Fruit fly (Drosophila melanogaster) whole organism, embryonic: Measurements from ENCODE around the gene CG34107.

ENCODE experiments used
- Atf3 ChIP-seq: fragments of 200-800 bp; sonication (Bioruptor generic); optimal IDR thresholded peaks from 3 replicates; lab custom pipeline; 2016; ENCODE audit warnings: missing biosample characterization, missing genetic modification characterization
- CG10321 ChIP-seq: fragments of 200-800 bp; sonication (Bioruptor generic); IDR thresholded peaks from 2 replicates; pipeline ENCODE4 v1.3.6; 2022; ENCODE audit warnings: missing biosample characterization, missing genetic modification characterization
- CG11085 ChIP-seq: fragments of 200-800 bp; sonication (Bioruptor generic); IDR thresholded peaks from 2 replicates; pipeline ENCODE4 v1.3.6; 2022; ENCODE audit warnings: missing biosample characterization, missing genetic modification characterization
- CG12299 ChIP-seq: fragments of 200-800 bp; sonication (Bioruptor generic); optimal IDR thresholded peaks from 2 replicates; lab custom pipeline; 2018; ENCODE audit warnings: missing biosample characterization, mild to moderate bottlenecking, missing genetic modification characterization
- CG12659 ChIP-seq: fragments of 200-800 bp; sonication (Bioruptor generic); optimal IDR thresholded peaks from 3 replicates; lab custom pipeline; 2017; ENCODE audit warnings: mild to moderate bottlenecking, missing biosample characterization, missing genetic modification reagents, missing genetic modification characterization
- CG13123 ChIP-seq: fragments of 200-800 bp; sonication (Bioruptor generic); optimal IDR thresholded peaks from 2 replicates; lab custom pipeline; 2016; ENCODE audit warnings: missing biosample characterization, missing genetic modification characterization
- CG13287 ChIP-seq: fragments of 200-800 bp; sonication (Bioruptor generic); IDR thresholded peaks from 2 replicates; pipeline ENCODE4 v1.3.6; 2022; ENCODE audit warnings: missing biosample characterization, missing genetic modification characterization; ENCODE audit not compliant: partially characterized antibody
- CG1529 ChIP-seq: fragments of 200-800 bp; sonication (Bioruptor generic); optimal IDR thresholded peaks from 3 replicates; lab custom pipeline; 2018; ENCODE audit warnings: missing biosample characterization, missing genetic modification characterization
- CG15601 ChIP-seq: fragments of 200-800 bp; sonication (Bioruptor generic); optimal IDR thresholded peaks from 3 replicates; lab custom pipeline; 2019; ENCODE audit warnings: missing biosample characterization, mild to moderate bottlenecking, missing genetic modification characterization, moderate library complexity
- CG1647 ChIP-seq: fragments of 200-800 bp; sonication (Bioruptor generic); optimal IDR thresholded peaks from 3 replicates; lab custom pipeline; 2016; ENCODE audit warnings: missing biosample characterization, missing genetic modification characterization
- CG17385 ChIP-seq: fragments of 200-800 bp; sonication (Bioruptor generic); optimal IDR thresholded peaks from 3 replicates; lab custom pipeline; 2018; ENCODE audit warnings: missing biosample characterization, mild to moderate bottlenecking, missing genetic modification characterization
- CG1832 ChIP-seq: fragments of 200-800 bp; sonication (Bioruptor generic); optimal IDR thresholded peaks from 2 replicates; lab custom pipeline; 2017; ENCODE audit warnings: missing biosample characterization, mild to moderate bottlenecking, missing genetic modification characterization, inconsistent platforms
- CG18619 ChIP-seq: fragments of 200-800 bp; sonication (Bioruptor generic); optimal IDR thresholded peaks from 3 replicates; lab custom pipeline; 2017; ENCODE audit warnings: missing biosample characterization, mild to moderate bottlenecking, missing genetic modification characterization
- CG18764 ChIP-seq: fragments of 200-800 bp; sonication (Bioruptor generic); optimal IDR thresholded peaks from 3 replicates; lab custom pipeline; 2016; ENCODE audit warnings: missing biosample characterization, missing genetic modification characterization
- CG33213 ChIP-seq: fragments of 200-800 bp; sonication (Bioruptor generic); optimal IDR thresholded peaks from 3 replicates; lab custom pipeline; 2016; ENCODE audit warnings: missing biosample characterization, missing genetic modification characterization
- CG4282 ChIP-seq: fragments of 200-800 bp; sonication (Bioruptor generic); optimal IDR thresholded peaks from 2 replicates; lab custom pipeline; 2016; ENCODE audit warnings: missing biosample characterization, missing genetic modification characterization
- CG6175 ChIP-seq: fragments of 200-800 bp; sonication (Bioruptor generic); IDR thresholded peaks from 3 replicates; pipeline ENCODE4 v1.3.6; 2022; ENCODE audit warnings: missing biosample characterization, missing genetic modification characterization
- CG7928 ChIP-seq: fragments of 200-800 bp; sonication (Bioruptor generic); optimal IDR thresholded peaks from 2 replicates; lab custom pipeline; 2017; ENCODE audit warnings: missing biosample characterization, mild to moderate bottlenecking, missing genetic modification characterization
- CG8089 ChIP-seq: fragments of 200-800 bp; sonication (Bioruptor generic); optimal IDR thresholded peaks from 3 replicates; lab custom pipeline; 2016; ENCODE audit warnings: missing biosample characterization, missing genetic modification characterization
- Camta ChIP-seq: fragments of 200-800 bp; sonication (Bioruptor generic); optimal IDR thresholded peaks from 2 replicates; lab custom pipeline; 2016; ENCODE audit warnings: missing biosample characterization, missing genetic modification characterization
- D19B ChIP-seq: fragments of 200-800 bp; sonication (Bioruptor generic); optimal IDR thresholded peaks from 2 replicates; lab custom pipeline; 2017; ENCODE audit warnings: missing biosample characterization, mild to moderate bottlenecking, missing genetic modification characterization
- Dip3 ChIP-seq: fragments of 200-800 bp; sonication (Bioruptor generic); optimal IDR thresholded peaks from 3 replicates; lab custom pipeline; 2016; ENCODE audit warnings: missing biosample characterization, missing genetic modification characterization
- Dref ChIP-seq: fragments of 200-800 bp; sonication (Bioruptor generic); IDR thresholded peaks from 2 replicates; pipeline ENCODE4 v1.3.6; 2022; ENCODE audit warnings: missing biosample characterization, missing genetic modification characterization
- ERR ChIP-seq: fragments of 200-800 bp; sonication (Bioruptor generic); optimal IDR thresholded peaks from 2 replicates; lab custom pipeline; 2016; ENCODE audit warnings: missing biosample characterization, missing genetic modification characterization
- Elba2 ChIP-seq: fragments of 200-800 bp; sonication (Bioruptor generic); optimal IDR thresholded peaks from 3 replicates; lab custom pipeline; 2016; ENCODE audit warnings: missing biosample characterization, missing genetic modification characterization
- Hr39 ChIP-seq: fragments of >200 bp; optimal IDR thresholded peaks from 2 replicates; lab custom pipeline; 2017
- NK7.1 ChIP-seq: fragments of 200-800 bp; sonication (Bioruptor generic); optimal IDR thresholded peaks from 3 replicates; lab custom pipeline; 2016; ENCODE audit warnings: missing biosample characterization, missing genetic modification characterization
- Rx ChIP-seq: fragments of 200-800 bp; sonication (Bioruptor generic); IDR thresholded peaks from 2 replicates; pipeline ENCODE4 v1.3.6; 2022; ENCODE audit warnings: missing biosample characterization, missing genetic modification characterization
- Stat92E ChIP-seq, 3 experiments: fragments of >200 bp in 2 of 3; fragments of 200-800 bp in 1 of 3; sonication (Bioruptor generic) in 1 of 3; optimal IDR thresholded peaks; 2 replicates each; lab custom pipeline; 2017 to 2019; ENCODE audit warnings: missing biosample characterization in 3 of 3, missing genetic modification characterization in 3 of 3, mild to moderate bottlenecking in 1 of 3, moderate library complexity in 1 of 3
- Xbp1 ChIP-seq: fragments of 200-800 bp; sonication (Bioruptor generic); optimal IDR thresholded peaks from 3 replicates; lab custom pipeline; 2016; ENCODE audit warnings: missing biosample characterization, mild to moderate bottlenecking, missing genetic modification characterization
- cato ChIP-seq: fragments of 200-800 bp; sonication (Bioruptor generic); optimal IDR thresholded peaks from 2 replicates; lab custom pipeline; 2016; ENCODE audit warnings: missing biosample characterization, missing genetic modification characterization, borderline replicate concordance
- corto ChIP-seq: fragments of 200-800 bp; sonication (Bioruptor generic); optimal IDR thresholded peaks from 2 replicates; lab custom pipeline; 2016; ENCODE audit warnings: missing biosample characterization, mild to moderate bottlenecking, missing genetic modification characterization, moderate library complexity
- dpn ChIP-seq, 2 experiments: fragments of 200-800 bp; sonication (Bioruptor generic); optimal IDR thresholded peaks; 3 replicates each; lab custom pipeline; 2016; ENCODE audit warnings: missing biosample characterization in 2 of 2, missing genetic modification characterization in 2 of 2
- esg ChIP-seq: fragments of 200-800 bp; sonication (Bioruptor generic); conservative IDR thresholded peaks from 2 replicates; pipeline ENCODE4 v1.3.6; 2022; ENCODE audit warnings: missing biosample characterization, missing genetic modification characterization
- grn ChIP-seq: fragments of 200-800 bp; sonication (Bioruptor generic); optimal IDR thresholded peaks from 3 replicates; lab custom pipeline; 2017; ENCODE audit warnings: missing biosample characterization, missing genetic modification characterization
- klu ChIP-seq: fragments of 200-800 bp; sonication (Bioruptor generic); IDR thresholded peaks from 2 replicates; pipeline ENCODE4 v1.3.6; 2022; ENCODE audit warnings: missing biosample characterization, missing genetic modification characterization
- knrl ChIP-seq: fragments of 200-800 bp; sonication (Bioruptor generic); IDR thresholded peaks from 3 replicates; pipeline ENCODE4 v1.3.6; 2022; ENCODE audit warnings: missing biosample characterization, missing genetic modification characterization; ENCODE audit not compliant: partially characterized antibody
- mirr ChIP-seq: fragments of 200-800 bp; sonication (Bioruptor generic); optimal IDR thresholded peaks from 3 replicates; lab custom pipeline; 2018; ENCODE audit warnings: missing biosample characterization, mild to moderate bottlenecking, missing genetic modification characterization
- otp ChIP-seq: fragments of 200-800 bp; sonication (Bioruptor generic); IDR thresholded peaks from 3 replicates; pipeline ENCODE4, ENCODE4 v1.3.6; 2022; ENCODE audit warnings: missing biosample characterization, missing genetic modification characterization
- pan ChIP-seq, 4 experiments: fragments of >200 bp in 3 of 4; fragments of 200-800 bp in 1 of 4; sonication (Bioruptor generic) in 1 of 4; optimal IDR thresholded peaks in 3 of 4; IDR thresholded peaks in 1 of 4; 2 replicates each; pipeline versions ENCODE4 v1.3.6 to Lab custom; 2017 to 2022; ENCODE audit warnings: missing biosample characterization in 2 of 4, missing genetic modification characterization in 2 of 4, mixed read lengths in 1 of 4
- pzg ChIP-seq: fragments of 200-800 bp; sonication (Bioruptor generic); optimal IDR thresholded peaks from 3 replicates; lab custom pipeline; 2018; ENCODE audit warnings: missing biosample characterization, mild to moderate bottlenecking, missing genetic modification characterization, moderate library complexity
- sim ChIP-seq: fragments of 200-800 bp; sonication (Bioruptor generic); IDR thresholded peaks from 2 replicates; pipeline ENCODE4 v1.3.6; 2022; ENCODE audit warnings: missing biosample characterization, missing genetic modification characterization
- slp2 ChIP-seq: fragments of 200-800 bp; sonication (Bioruptor generic); optimal IDR thresholded peaks from 2 replicates; lab custom pipeline; 2016; ENCODE audit warnings: missing biosample characterization, missing genetic modification characterization
- toy ChIP-seq: fragments of 200-800 bp; sonication (Bioruptor generic); IDR thresholded peaks from 2 replicates; pipeline ENCODE4 v1.3.6; 2022; ENCODE audit warnings: missing biosample characterization, missing genetic modification characterization
- twi ChIP-seq: fragments of 200-800 bp; optimal IDR thresholded peaks from 2 replicates; lab custom pipeline; 2019; ENCODE audit warnings: missing biosample characterization, mild to moderate bottlenecking, missing genetic modification characterization, moderate library complexity
- tx ChIP-seq: fragments of 200-800 bp; sonication (Bioruptor generic); optimal IDR thresholded peaks from 2 replicates; lab custom pipeline; 2016; ENCODE audit warnings: missing biosample characterization, missing genetic modification characterization
- unpg ChIP-seq: fragments of 200-800 bp; sonication (Bioruptor generic); optimal IDR thresholded peaks from 3 replicates; lab custom pipeline; 2018; ENCODE audit warnings: missing biosample characterization, mild to moderate bottlenecking, missing genetic modification characterization, moderate library complexity
- vnd ChIP-seq: fragments of 200-800 bp; sonication (Bioruptor generic); IDR thresholded peaks from 3 replicates; pipeline ENCODE4 v1.3.6; 2022; ENCODE audit warnings: missing biosample characterization, missing genetic modification characterization; ENCODE audit not compliant: partially characterized antibody
- wdn ChIP-seq: fragments of 200-800 bp; sonication (Bioruptor generic); IDR thresholded peaks from 2 replicates; pipeline ENCODE4 v1.3.6; 2022; ENCODE audit warnings: missing biosample characterization, missing genetic modification characterization
- zfh2 ChIP-seq: fragments of 200-800 bp; sonication (Bioruptor generic); optimal IDR thresholded peaks from 2 replicates; lab custom pipeline; 2016; ENCODE audit warnings: missing biosample characterization, missing genetic modification characterization

CG34107 gene

DNA sequence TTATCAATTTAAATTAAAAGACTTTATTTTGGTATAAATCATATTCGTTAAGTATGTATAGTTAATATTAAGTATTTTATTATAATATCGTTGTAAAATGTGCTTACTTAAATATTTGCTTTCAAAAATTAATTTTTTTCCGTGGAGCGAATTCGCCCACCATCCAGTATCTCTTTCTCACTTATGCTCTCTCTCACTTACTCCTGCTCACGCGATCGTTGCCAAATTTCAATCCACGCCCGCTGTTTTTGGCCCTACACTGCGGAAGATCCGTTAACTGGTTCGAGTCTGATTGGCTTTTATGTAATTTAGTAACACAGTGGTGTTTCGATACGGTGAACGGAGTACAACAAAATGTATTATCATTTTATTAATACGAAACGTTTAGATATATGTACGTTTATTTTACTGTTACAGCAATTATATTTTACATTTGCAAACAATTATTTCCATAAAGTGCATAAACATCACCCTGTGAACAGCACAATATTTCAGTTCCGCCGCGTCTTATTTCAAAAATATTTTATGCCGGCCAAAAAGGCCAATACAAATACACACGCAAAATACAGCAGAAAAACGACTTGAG lies 40.9 kb downstream of the CG34107 start (continued):
- TF ChIP-seq CG18764 (GFP tag; lab: Kevin White, UChicago): no peak
- TF ChIP-seq wdn (GFP tag; lab: Robert Waterston, UW): peak; percentile 52
- TF ChIP-seq CG1647 (GFP tag; lab: Kevin White, UChicago): no peak
- no peak for TF ChIP-seq CG1529 (GFP tag; lab: Kevin White, UChicago)
- TF ChIP-seq Xbp1 (GFP tag; lab: Kevin White, UChicago): peak; percentile 55
- peak; percentile 46; the same call in 1 of the 2 replicates for TF ChIP-seq esg (GFP tag; lab: Robert Waterston, UW)
- TF ChIP-seq toy: 0 out of 2 replicates have a peak, but pooled peaks have one; percentile 64
- TF ChIP-seq D19B: peak; percentile 27
- TF ChIP-seq CG18619 (GFP tag; lab: Kevin White, UChicago): peak; percentile 65
- peak; percentile 58 for TF ChIP-seq CG12659 (GFP tag; lab: Kevin White, UChicago)
- TF ChIP-seq Stat92E (GFP tag; optimal IDR thresholded peaks at IDR 0.05; lab: Kevin White, UChicago): no peak
- peak; percentile 31 for TF ChIP-seq unpg (GFP tag; lab: Kevin White, UChicago)
- no peak for TF ChIP-seq ERR (GFP tag; lab: Kevin White, UChicago)
- no peak for TF ChIP-seq Elba2 (GFP tag; lab: Kevin White, UChicago)
- TF ChIP-seq CG13123 (GFP tag; lab: Kevin White, UChicago): no peak
- 0 out of 2 replicates have a peak, but pooled peaks have one; percentile 36 for TF ChIP-seq Rx (GFP tag; lab: Robert Waterston, UW)
- TF ChIP-seq Dref (GFP tag; lab: Robert Waterston, UW): 0 out of 2 replicates have a peak, but pooled peaks have one; percentile 19
- TF ChIP-seq pzg (GFP tag; lab: Kevin White, UChicago): no peak
- TF ChIP-seq pan (optimal IDR thresholded peaks at IDR 0.05; lab: Kevin White, UChicago): no peak
- TF ChIP-seq pan (GFP tag; optimal IDR thresholded peaks at IDR 0.05 in 1 of 2, IDR thresholded peaks at IDR 0.05 in 1 of 2): peak in 1 of 2 experiments; percentile 57
- TF ChIP-seq dpn (GFP tag; optimal IDR thresholded peaks at IDR 0.05; lab: Kevin White, UChicago): peak; percentile 32 to 56
- TF ChIP-seq CG33213 (GFP tag; lab: Kevin White, UChicago): no peak
- TF ChIP-seq CG1832 (GFP tag; lab: Kevin White, UChicago): no peak
- TF ChIP-seq tx: peak; percentile 5
- 0 out of 2 replicates have a peak, but pooled peaks have one; percentile 39 for TF ChIP-seq CG11085 (GFP tag; lab: Robert Waterston, UW)
- TF ChIP-seq Dip3 (GFP tag; lab: Kevin White, UChicago): peak; percentile 72
- peak; percentile 57 for TF ChIP-seq klu (GFP tag; lab: Robert Waterston, UW)
- no peak for TF ChIP-seq CG13287 (GFP tag; lab: Robert Waterston, UW)
- no peak for TF ChIP-seq knrl (GFP tag; lab: Robert Waterston, UW)
- no peak for TF ChIP-seq CG10321 (GFP tag; lab: Robert Waterston, UW)
- TF ChIP-seq zfh2 (GFP tag; lab: Kevin White, UChicago): peak; percentile 75
- TF ChIP-seq otp (GFP tag; lab: Robert Waterston, UW): peak; percentile 54; the same call in 1 of the 3 replicates
- TF ChIP-seq corto: no peak
- no peak for TF ChIP-seq CG15601 (tag; lab: Kevin White, UChicago)
- no peak for TF ChIP-seq CG7928 (GFP tag; lab: Kevin White, UChicago)
- TF ChIP-seq twi (tag; lab: Kevin White, UChicago): no peak
- TF ChIP-seq Hr39 (lab: Kevin White, UChicago): no peak
- no peak for TF ChIP-seq CG6175
- peak; percentile 45 for TF ChIP-seq cato (GFP tag; lab: Kevin White, UChicago)
- no peak for TF ChIP-seq CG4282 (GFP tag; lab: Kevin White, UChicago)
- peak; percentile 12 for TF ChIP-seq mirr (GFP tag; lab: Kevin White, UChicago)
- no peak for TF ChIP-seq grn (GFP tag; lab: Kevin White, UChicago)
- TF ChIP-seq NK7.1 (GFP tag; lab: Kevin White, UChicago): peak; percentile 35
- no peak for TF ChIP-seq slp2 (GFP tag; lab: Kevin White, UChicago)
- TF ChIP-seq Atf3 (GFP tag; lab: Kevin White, UChicago): no peak
- TF ChIP-seq vnd (GFP tag; lab: Robert Waterston, UW): no peak
- TF ChIP-seq Camta (GFP tag; lab: Kevin White, UChicago): no peak
- TF ChIP-seq sim (GFP tag; lab: Robert Waterston, UW): no peak
- no peak for TF ChIP-seq CG8089 (GFP tag; lab: Kevin White, UChicago)
- TF ChIP-seq CG12299 (tag; lab: Kevin White, UChicago): peak; percentile 11
- peak; percentile 43 for TF ChIP-seq CG17385 (GFP tag; lab: Kevin White, UChicago)
